Worm (Caenorhabditis elegans) whole organism, late embryonic: ENCODE data around the gene H03A11.2.

Experiments
- elt-4 ChIP-seq: sonication (generic microtip); optimal IDR thresholded peaks from 2 replicates; lab custom pipeline; 2016; ENCODE audit warnings: missing genetic modification characterization, missing compliant biosample characterization
- hlh-30 ChIP-seq: sonication (generic microtip); optimal IDR thresholded peaks from 2 replicates; lab custom pipeline; 2017; ENCODE audit warnings: antibody characterized with exemption, missing genetic modification characterization, missing compliant biosample characterization; ENCODE audit not compliant: insufficient read depth

ce11 chrX:15274079-15274478 lies 43.6 kb upstream of the H03A11.2 start:
- TF ChIP-seq elt-4 (tag; lab: Kevin White, UChicago), result no peak
- TF ChIP-seq hlh-30, result no peak
